Fruit fly (Drosophila melanogaster) whole organism, prepupa: Measurements from ENCODE around the gene CG1227.

Experiments
- Blimp-1 ChIP-seq: fragments of 200-800 bp; sonication (Bioruptor generic); optimal IDR thresholded peaks from 3 replicates; lab custom pipeline; 2017; ENCODE audit warnings: missing biosample characterization, missing genetic modification characterization, mild to moderate bottlenecking, moderate library complexity, missing genetic modification reagents
- CG10631 ChIP-seq: fragments of 200-800 bp; sonication (Bioruptor generic); optimal IDR thresholded peaks from 2 replicates; lab custom pipeline; 2016; ENCODE audit warnings: missing biosample characterization, missing genetic modification characterization
- CG11294 ChIP-seq: fragments of 200-800 bp; sonication (Bioruptor generic); IDR thresholded peaks from 2 replicates; pipeline ENCODE4 v1.3.6; 2022; ENCODE audit warnings: missing biosample characterization, missing genetic modification characterization
- CG15336 ChIP-seq: fragments of 200-800 bp; sonication (Bioruptor generic); IDR thresholded peaks from 2 replicates; pipeline ENCODE4 v1.3.6; 2022; ENCODE audit warnings: missing biosample characterization, missing genetic modification characterization
- CG34406 ChIP-seq: fragments of 200-800 bp; sonication (Bioruptor generic); optimal IDR thresholded peaks from 3 replicates; lab custom pipeline; 2016; ENCODE audit warnings: missing biosample characterization, missing genetic modification characterization
- CG4318 ChIP-seq: fragments of 200-800 bp; sonication (Bioruptor generic); optimal IDR thresholded peaks from 3 replicates; lab custom pipeline; 2017; ENCODE audit warnings: missing biosample characterization, mild to moderate bottlenecking, missing genetic modification characterization
- CG6163 ChIP-seq: fragments of 200-800 bp; sonication (Bioruptor generic); IDR thresholded peaks from 3 replicates; pipeline ENCODE4 v1.3.6; 2022; ENCODE audit warnings: missing biosample characterization, missing genetic modification characterization
- CG6792 ChIP-seq: fragments of 200-800 bp; sonication (Bioruptor generic); optimal IDR thresholded peaks from 3 replicates; lab custom pipeline; 2016; ENCODE audit warnings: missing biosample characterization, missing genetic modification characterization
- CG6808 ChIP-seq: fragments of 200-800 bp; sonication (Bioruptor generic); optimal IDR thresholded peaks from 3 replicates; lab custom pipeline; 2017; ENCODE audit warnings: missing biosample characterization, missing genetic modification characterization, mild to moderate bottlenecking, moderate library complexity, missing genetic modification reagents
- CG6854 ChIP-seq: fragments of 200-800 bp; sonication (Bioruptor generic); optimal IDR thresholded peaks from 2 replicates; lab custom pipeline; 2017; ENCODE audit warnings: missing biosample characterization, mild to moderate bottlenecking, missing genetic modification characterization
- CG9139 ChIP-seq: fragments of 200-800 bp; sonication (Bioruptor generic); optimal IDR thresholded peaks from 3 replicates; lab custom pipeline; 2017; ENCODE audit warnings: missing biosample characterization, mild to moderate bottlenecking, missing genetic modification characterization
- Eip75B ChIP-seq: fragments of 200-800 bp; sonication (Bioruptor generic); optimal IDR thresholded peaks from 3 replicates; lab custom pipeline; 2016; ENCODE audit warnings: missing biosample characterization, missing genetic modification characterization
- Eip93F ChIP-seq: fragments of 200-800 bp; sonication (Bioruptor generic); optimal IDR thresholded peaks from 2 replicates; lab custom pipeline; 2016; ENCODE audit warnings: missing biosample characterization, mild to moderate bottlenecking, missing genetic modification characterization
- Ets96B ChIP-seq: fragments of 200-800 bp; optimal IDR thresholded peaks from 2 replicates; lab custom pipeline; 2019; ENCODE audit warnings: missing biosample characterization, mild to moderate bottlenecking, missing genetic modification characterization, moderate library complexity
- Hr38 ChIP-seq: sonication (Bioruptor generic); optimal IDR thresholded peaks from 2 replicates; lab custom pipeline; 2016; ENCODE audit warnings: missing biosample characterization, missing genetic modification characterization
- Hr39 ChIP-seq: fragments of 200-800 bp; sonication (Bioruptor generic); optimal IDR thresholded peaks from 2 replicates; lab custom pipeline; 2016; ENCODE audit warnings: missing biosample characterization, missing genetic modification characterization
- Hr4 ChIP-seq: fragments of 200-800 bp; sonication (Bioruptor generic); optimal IDR thresholded peaks from 3 replicates; lab custom pipeline; 2016; ENCODE audit warnings: missing biosample characterization, missing genetic modification characterization
- Lpt ChIP-seq: fragments of 200-800 bp; sonication (Bioruptor generic); optimal IDR thresholded peaks from 3 replicates; lab custom pipeline; 2016; ENCODE audit warnings: missing biosample characterization, missing genetic modification characterization
- Met ChIP-seq: fragments of 200-800 bp; sonication (Bioruptor generic); optimal IDR thresholded peaks from 3 replicates; lab custom pipeline; 2016; ENCODE audit warnings: missing biosample characterization, missing genetic modification characterization
- OdsH ChIP-seq: fragments of 200-800 bp; sonication (Bioruptor generic); optimal IDR thresholded peaks from 3 replicates; lab custom pipeline; 2016; ENCODE audit warnings: missing biosample characterization, missing genetic modification characterization
- Sox102F ChIP-seq: fragments of 200-800 bp; sonication (Bioruptor generic); optimal IDR thresholded peaks from 2 replicates; lab custom pipeline; 2016; ENCODE audit warnings: missing biosample characterization, mild to moderate bottlenecking, missing genetic modification characterization
- Sox15 ChIP-seq: fragments of 200-800 bp; sonication (Bioruptor generic); optimal IDR thresholded peaks from 3 replicates; lab custom pipeline; 2016; ENCODE audit warnings: missing biosample characterization, missing genetic modification characterization
- achi ChIP-seq: fragments of 200-800 bp; sonication (Bioruptor generic); optimal IDR thresholded peaks from 3 replicates; lab custom pipeline; 2016; ENCODE audit warnings: missing biosample characterization, missing genetic modification characterization
- acj6 ChIP-seq: fragments of 200-800 bp; sonication (Bioruptor generic); optimal IDR thresholded peaks from 3 replicates; lab custom pipeline; 2016; ENCODE audit warnings: missing biosample characterization, missing genetic modification characterization
- cyc ChIP-seq: fragments of 200-800 bp; sonication (Bioruptor generic); optimal IDR thresholded peaks from 3 replicates; lab custom pipeline; 2016; ENCODE audit warnings: missing biosample characterization, missing genetic modification characterization
- eg ChIP-seq: fragments of 200-800 bp; sonication (Bioruptor generic); IDR thresholded peaks from 3 replicates; pipeline ENCODE4 v1.3.6; 2022; ENCODE audit warnings: missing biosample characterization, missing genetic modification characterization
- esn ChIP-seq: fragments of 200-800 bp; sonication (Bioruptor generic); optimal IDR thresholded peaks from 2 replicates; lab custom pipeline; 2016; ENCODE audit warnings: missing biosample characterization, mild to moderate bottlenecking, missing genetic modification characterization, moderate library complexity
- fd59A ChIP-seq: fragments of 200-800 bp; sonication (Bioruptor generic); optimal IDR thresholded peaks from 2 replicates; lab custom pipeline; 2017; ENCODE audit warnings: missing biosample characterization, mild to moderate bottlenecking, missing genetic modification characterization, missing genetic modification reagents
- fd85E ChIP-seq: fragments of 200-800 bp; sonication (Bioruptor generic); optimal IDR thresholded peaks from 3 replicates; lab custom pipeline; 2016; ENCODE audit warnings: missing biosample characterization, missing genetic modification characterization
- fkh ChIP-seq: fragments of 200-800 bp; sonication (Bioruptor generic); optimal IDR thresholded peaks from 3 replicates; lab custom pipeline; 2017; ENCODE audit warnings: missing biosample characterization, mild to moderate bottlenecking, missing genetic modification characterization, moderate library complexity
- lz ChIP-seq: fragments of 200-800 bp; sonication (Bioruptor generic); optimal IDR thresholded peaks from 3 replicates; lab custom pipeline; 2016; ENCODE audit warnings: missing biosample characterization, missing genetic modification characterization
- net ChIP-seq: fragments of 200-800 bp; sonication (Bioruptor generic); optimal IDR thresholded peaks from 3 replicates; lab custom pipeline; 2016; ENCODE audit warnings: missing biosample characterization, missing genetic modification characterization
- pdm3 ChIP-seq: fragments of 200-800 bp; sonication (Bioruptor generic); optimal IDR thresholded peaks from 3 replicates; lab custom pipeline; 2016; ENCODE audit warnings: missing biosample characterization, missing genetic modification characterization
- salr ChIP-seq, 2 experiments: fragments of 200-800 bp; sonication (Bioruptor generic); optimal IDR thresholded peaks; 3 replicates each; lab custom pipeline; 2016 to 2018; ENCODE audit warnings: missing biosample characterization in 2 of 2, missing genetic modification characterization in 2 of 2, mild to moderate bottlenecking in 1 of 2
- spab ChIP-seq: fragments of 200-800 bp; sonication (Bioruptor generic); optimal IDR thresholded peaks from 2 replicates; lab custom pipeline; 2017; ENCODE audit warnings: missing biosample characterization, mild to moderate bottlenecking, missing genetic modification characterization, missing genetic modification reagents
- ss ChIP-seq, 2 experiments: fragments of 200-800 bp; sonication (Bioruptor generic); optimal IDR thresholded peaks; 2 replicates in 1 of 2; 3 replicates in 1 of 2; lab custom pipeline; 2017 to 2018; ENCODE audit warnings: mild to moderate bottlenecking in 2 of 2, missing biosample characterization in 2 of 2, missing genetic modification characterization in 2 of 2, moderate library complexity in 1 of 2
- svp ChIP-seq: fragments of 200-800 bp; sonication (Bioruptor generic); peaks from one replicate; lab custom pipeline; 2016; ENCODE audit warnings: missing biosample characterization, missing genetic modification characterization

The CG1227 gene

DNA sequence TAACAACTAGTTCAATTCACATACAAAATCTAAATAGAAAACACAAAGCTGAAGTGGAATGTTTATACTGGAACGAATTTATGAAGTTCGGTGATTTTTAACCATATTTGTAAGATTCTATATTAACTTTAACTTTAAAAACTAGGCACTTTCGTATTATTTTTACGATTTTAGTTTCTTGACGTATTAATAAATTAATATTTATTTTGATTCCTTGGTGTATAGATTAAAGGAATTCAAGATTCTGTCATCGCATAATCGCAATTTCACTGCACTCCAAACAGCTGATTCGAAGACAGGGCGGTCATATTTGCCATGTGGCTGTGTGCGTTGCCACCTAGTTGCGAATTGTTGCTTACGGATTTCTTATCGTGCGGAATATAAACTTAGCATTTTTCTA, at the start of gene CG1227, which contains the start of gene Dtwd2 (continued):
- peak; percentile 96 for TF ChIP-seq CG34406 (GFP tag; lab: Kevin White, UChicago)
- TF ChIP-seq fd85E = peak; percentile 77
- peak; percentile 94 for TF ChIP-seq acj6 (GFP tag; lab: Kevin White, UChicago)
- peak; percentile 94 for TF ChIP-seq achi (GFP tag; lab: Kevin White, UChicago)
- TF ChIP-seq CG6854 (GFP tag; lab: Kevin White, UChicago) = no peak
- TF ChIP-seq CG11294 (GFP tag; lab: Robert Waterston, UW) = peak; percentile 95
- TF ChIP-seq fd59A = peak; percentile 88
- peak in 1 of 2 experiments; percentile 80 for TF ChIP-seq salr (GFP tag; optimal IDR thresholded peaks at IDR 0.05; lab: Kevin White, UChicago)

DNA sequence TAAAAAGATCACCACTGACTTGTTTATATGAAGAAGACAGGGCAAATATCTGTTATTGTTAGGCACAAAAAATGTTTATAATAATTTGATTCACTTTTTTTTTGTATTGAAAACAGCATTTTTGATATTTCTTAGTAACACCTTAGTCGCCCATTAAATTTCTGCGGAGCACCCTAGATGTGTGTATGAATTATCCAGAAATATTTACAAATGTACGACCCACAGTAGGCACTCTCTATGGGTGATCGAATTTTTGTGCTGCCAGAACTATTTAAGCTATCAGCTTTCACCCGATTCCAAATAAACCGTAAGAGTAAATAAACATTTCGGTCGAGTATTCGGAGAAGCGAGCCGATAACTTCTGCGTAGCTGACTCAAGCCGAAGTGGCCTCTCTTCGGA, 36.1 kb upstream of the CG1227 start, which contains the start of gene RacGAP84C:
Gene RacGAP84C (plus strand): TSS at position 301 of the 400 bp plus-strand sequence.
- no peak for TF ChIP-seq Eip93F (GFP tag; lab: Kevin White, UChicago)
- TF ChIP-seq fkh = no peak
- no peak for TF ChIP-seq pdm3

DNA sequence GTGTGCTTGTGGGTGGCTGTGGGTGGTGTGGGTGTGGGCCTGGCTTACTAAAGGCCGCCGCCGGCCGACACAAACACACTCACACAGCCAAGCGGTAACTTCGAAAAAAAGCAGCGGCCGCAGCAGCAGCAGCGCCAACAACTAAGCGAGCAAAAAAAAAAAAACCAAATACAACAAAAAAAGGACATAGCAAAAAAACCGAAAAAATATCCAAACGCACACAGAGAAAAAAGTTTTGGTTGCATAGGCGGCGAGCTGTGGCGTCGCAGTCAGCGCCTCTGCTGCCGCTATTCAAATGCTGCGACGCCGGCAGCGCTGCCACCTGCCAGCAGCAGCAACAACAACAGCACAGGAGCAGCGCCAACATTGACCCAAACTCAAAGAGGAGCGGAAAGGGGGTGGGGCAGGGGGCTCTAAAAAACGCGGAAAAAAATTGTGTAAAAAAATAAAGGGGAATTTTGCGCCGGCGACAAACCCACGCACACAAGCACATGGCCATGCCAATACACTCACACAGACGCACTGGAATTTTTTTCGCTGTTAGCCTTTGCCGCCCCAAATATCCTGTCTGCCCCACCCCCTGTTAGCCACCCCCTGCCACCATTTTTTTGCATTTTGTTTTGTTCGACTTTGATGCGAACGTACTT, 32.8 kb upstream of the CG1227 start:
- TF ChIP-seq ss (GFP tag; optimal IDR thresholded peaks at IDR 0.05; lab: Kevin White, UChicago) (peak; percentile 5 to 35), CG6808 (GFP tag; lab: Kevin White, UChicago) (peak; percentile 14), Sox102F (GFP tag; lab: Kevin White, UChicago) (peak; percentile 11), spab (GFP tag; lab: Kevin White, UChicago) (no peak), svp (GFP tag; lab: Kevin White, UChicago) (peak; percentile 63), CG6163 (0 out of 3 replicates have a peak, but pooled peaks have one; percentile 45), CG4318 (GFP tag; lab: Kevin White, UChicago) (no peak), CG9139 (GFP tag; lab: Kevin White, UChicago) (peak; percentile 11), CG6792 (no peak), CG15336 (GFP tag; lab: Robert Waterston, UW) (no peak), eg (peak; percentile 45; the same call in 1 of the 3 replicates)

DNA sequence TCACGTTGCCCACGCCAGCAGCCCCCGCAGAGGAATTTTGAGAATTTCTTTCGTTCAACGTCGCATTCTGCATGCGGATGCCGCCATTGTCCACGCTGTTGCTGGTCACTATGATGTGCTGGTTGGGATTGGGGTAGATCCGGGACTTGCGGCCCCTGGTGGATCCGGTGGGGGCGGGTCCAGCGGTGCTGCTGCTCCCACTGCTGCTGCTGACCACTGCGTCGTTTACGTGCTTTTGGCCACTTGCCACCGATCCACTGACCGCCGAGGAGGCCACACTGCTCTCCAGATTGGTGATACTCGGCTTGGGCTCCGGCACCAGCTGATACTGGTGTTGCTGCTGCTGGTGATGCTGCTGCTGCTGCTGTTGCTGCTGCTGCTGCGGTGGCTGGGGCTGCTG, 27.2 kb upstream of the CG1227 start:
- TF ChIP-seq Eip75B (GFP tag; lab: Kevin White, UChicago) = no peak
- no peak for TF ChIP-seq net
- TF ChIP-seq esn = no peak
- TF ChIP-seq CG10631 (GFP tag; lab: Kevin White, UChicago) = no peak
- no peak for TF ChIP-seq Hr39 (GFP tag; lab: Kevin White, UChicago)
- TF ChIP-seq Hr38 = no peak
- TF ChIP-seq Hr4 = no peak
- no peak for TF ChIP-seq CG6808 (GFP tag; lab: Kevin White, UChicago)
- no peak for TF ChIP-seq Met (GFP tag; lab: Kevin White, UChicago)
- TF ChIP-seq cyc (GFP tag; lab: Kevin White, UChicago) = no peak
- no peak for TF ChIP-seq Lpt (GFP tag; lab: Kevin White, UChicago)
- TF ChIP-seq lz (GFP tag; lab: Kevin White, UChicago) = no peak
- no peak for TF ChIP-seq Ets96B (tag; lab: Kevin White, UChicago)
- no peak for TF ChIP-seq CG6854 (GFP tag; lab: Kevin White, UChicago)
- TF ChIP-seq Sox15 (GFP tag; lab: Kevin White, UChicago) = no peak
- no peak for TF ChIP-seq Blimp-1 (GFP tag; lab: Kevin White, UChicago)
- no peak for TF ChIP-seq CG34406 (GFP tag; lab: Kevin White, UChicago)
- TF ChIP-seq OdsH (GFP tag; lab: Kevin White, UChicago) = no peak
- no peak for TF ChIP-seq fd59A
